Fruit fly (Drosophila melanogaster) whole organism, adult: ENCODE results near the gene CG6059.
A peak's percentile ranks its signal among the peaks of the same experiment; 100 is the strongest.

Experiments used
- CG11617 ChIP-seq: fragments of 200-800 bp; sonication (Bioruptor generic); optimal IDR thresholded peaks from 2 replicates; lab custom pipeline; 2017; ENCODE audit warnings: mild to moderate bottlenecking, missing biosample characterization, missing genetic modification reagents, missing genetic modification characterization
- CG12768 ChIP-seq: fragments of 200-800 bp; sonication (Bioruptor generic); optimal IDR thresholded peaks from 2 replicates; lab custom pipeline; 2017; ENCODE audit warnings: missing biosample characterization, missing genetic modification characterization, mild to moderate bottlenecking, moderate library complexity, missing genetic modification reagents
- CG14711 ChIP-seq: fragments of 200-800 bp; sonication (Bioruptor generic); optimal IDR thresholded peaks from 2 replicates; lab custom pipeline; 2018; ENCODE audit warnings: missing biosample characterization, mild to moderate bottlenecking, missing genetic modification characterization, moderate library complexity
- CG1620 ChIP-seq: fragments of 200-800 bp; sonication (Bioruptor generic); optimal IDR thresholded peaks from 2 replicates; lab custom pipeline; 2016; ENCODE audit warnings: missing biosample characterization, missing genetic modification characterization
- CG33017 ChIP-seq: fragments of 200-800 bp; sonication (Bioruptor generic); optimal IDR thresholded peaks from 2 replicates; lab custom pipeline; 2018; ENCODE audit warnings: missing biosample characterization, mild to moderate bottlenecking, missing genetic modification characterization, moderate library complexity
- CG5204 ChIP-seq: fragments of 200-800 bp; sonication (Bioruptor generic); optimal IDR thresholded peaks from 2 replicates; lab custom pipeline; 2016; ENCODE audit warnings: missing biosample characterization, missing genetic modification characterization
- CG7045 ChIP-seq: fragments of 200-800 bp; sonication (Bioruptor generic); optimal IDR thresholded peaks from 2 replicates; lab custom pipeline; 2017; ENCODE audit warnings: missing biosample characterization, mild to moderate bottlenecking, missing genetic modification characterization
- CG7101 ChIP-seq: fragments of 200-800 bp; sonication (Bioruptor generic); optimal IDR thresholded peaks from 2 replicates; lab custom pipeline; 2018; ENCODE audit warnings: missing biosample characterization, mild to moderate bottlenecking, missing genetic modification characterization, moderate library complexity
- Clk ChIP-seq: fragments of 200-800 bp; sonication (Bioruptor generic); optimal IDR thresholded peaks from 2 replicates; lab custom pipeline; 2017; ENCODE audit warnings: missing biosample characterization, missing genetic modification characterization
- Crg-1 ChIP-seq: fragments of 200-800 bp; sonication (Bioruptor generic); optimal IDR thresholded peaks from 2 replicates; lab custom pipeline; 2016; ENCODE audit warnings: missing biosample characterization, missing genetic modification characterization
- Hr96 ChIP-seq: fragments of 200-800 bp; sonication (Bioruptor generic); optimal IDR thresholded peaks from 2 replicates; lab custom pipeline; 2016; ENCODE audit warnings: missing biosample characterization, missing genetic modification characterization
- Mnt ChIP-seq: fragments of 200-800 bp; sonication (Bioruptor generic); optimal IDR thresholded peaks from 2 replicates; lab custom pipeline; 2016; ENCODE audit warnings: missing biosample characterization, mild to moderate bottlenecking, missing genetic modification characterization
- bab1 ChIP-seq: fragments of 200-800 bp; sonication (Bioruptor generic); optimal IDR thresholded peaks from 3 replicates; lab custom pipeline; 2019; ENCODE audit warnings: missing biosample characterization, mild to moderate bottlenecking, missing genetic modification characterization, moderate library complexity
- cic ChIP-seq: fragments of 200-800 bp; sonication (Bioruptor generic); optimal IDR thresholded peaks from 2 replicates; lab custom pipeline; 2017; ENCODE audit warnings: missing biosample characterization, mild to moderate bottlenecking, missing genetic modification characterization, moderate library complexity
- cnc ChIP-seq, 2 experiments: fragments of >200 bp; optimal IDR thresholded peaks; 2 replicates each; lab custom pipeline; 2017
- kay ChIP-seq: fragments of 200-800 bp; sonication (Bioruptor generic); peaks from one replicate; lab custom pipeline; 2016; ENCODE audit warnings: missing biosample characterization, missing genetic modification characterization, borderline replicate concordance
- ovo ChIP-seq: fragments of 200-800 bp; sonication (Bioruptor generic); optimal IDR thresholded peaks from 2 replicates; lab custom pipeline; 2016; ENCODE audit warnings: missing biosample characterization, missing genetic modification characterization
- pad ChIP-seq: fragments of 200-800 bp; sonication (Bioruptor generic); optimal IDR thresholded peaks from 3 replicates; lab custom pipeline; 2017; ENCODE audit warnings: missing biosample characterization, missing genetic modification characterization, mild to moderate bottlenecking, moderate library complexity, missing genetic modification reagents
- tj ChIP-seq: fragments of 200-800 bp; sonication (Bioruptor generic); optimal IDR thresholded peaks from 3 replicates; lab custom pipeline; 2017; ENCODE audit warnings: missing biosample characterization, mild to moderate bottlenecking, missing genetic modification characterization, moderate library complexity
- toe ChIP-seq: fragments of 200-800 bp; sonication (Bioruptor generic); optimal IDR thresholded peaks from 2 replicates; lab custom pipeline; 2016; ENCODE audit warnings: missing biosample characterization, missing genetic modification characterization

The CG6059 gene

DNA sequence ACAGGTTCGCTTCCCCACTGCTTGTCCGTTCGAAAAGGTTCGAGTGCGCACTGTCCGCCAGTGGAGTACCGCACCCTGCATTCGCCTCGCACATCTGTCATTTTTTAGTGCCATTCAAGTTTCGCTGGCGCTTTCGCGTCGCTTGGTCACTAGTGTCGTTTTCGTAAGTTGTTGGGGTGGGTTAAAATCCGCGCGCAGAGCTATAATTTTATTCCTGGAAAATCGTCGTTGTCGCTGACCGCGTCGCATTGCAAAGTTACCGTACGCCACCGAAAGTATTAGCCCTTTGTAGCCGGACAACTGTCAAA, 27.0 kb upstream of the CG6059 start, which contains the start of gene Men-b:
Men-b (plus strand) TSS at position 147 of the 308 bp plus-strand sequence.
- no peak for TF ChIP-seq Clk
- no peak for TF ChIP-seq CG33017
- no peak for TF ChIP-seq CG11617 (GFP tag; lab: Kevin White, UChicago)
- no peak for TF ChIP-seq tj
- TF ChIP-seq CG12768 (GFP tag; lab: Kevin White, UChicago): no peak
- TF ChIP-seq ovo (GFP tag; lab: Kevin White, UChicago): no peak
- TF ChIP-seq CG1620 (GFP tag; lab: Kevin White, UChicago): no peak
- TF ChIP-seq CG7045 (GFP tag; lab: Kevin White, UChicago): no peak
- TF ChIP-seq CG14711 (tag; lab: Kevin White, UChicago): no peak
- TF ChIP-seq cic (GFP tag; lab: Kevin White, UChicago): peak; percentile 28
- no peak for TF ChIP-seq Crg-1 (GFP tag; lab: Kevin White, UChicago)
- TF ChIP-seq bab1: peak; percentile 20
- no peak for TF ChIP-seq Mnt (GFP tag; lab: Kevin White, UChicago)
- TF ChIP-seq toe (GFP tag; lab: Kevin White, UChicago): no peak
- TF ChIP-seq CG7101: no peak

DNA sequence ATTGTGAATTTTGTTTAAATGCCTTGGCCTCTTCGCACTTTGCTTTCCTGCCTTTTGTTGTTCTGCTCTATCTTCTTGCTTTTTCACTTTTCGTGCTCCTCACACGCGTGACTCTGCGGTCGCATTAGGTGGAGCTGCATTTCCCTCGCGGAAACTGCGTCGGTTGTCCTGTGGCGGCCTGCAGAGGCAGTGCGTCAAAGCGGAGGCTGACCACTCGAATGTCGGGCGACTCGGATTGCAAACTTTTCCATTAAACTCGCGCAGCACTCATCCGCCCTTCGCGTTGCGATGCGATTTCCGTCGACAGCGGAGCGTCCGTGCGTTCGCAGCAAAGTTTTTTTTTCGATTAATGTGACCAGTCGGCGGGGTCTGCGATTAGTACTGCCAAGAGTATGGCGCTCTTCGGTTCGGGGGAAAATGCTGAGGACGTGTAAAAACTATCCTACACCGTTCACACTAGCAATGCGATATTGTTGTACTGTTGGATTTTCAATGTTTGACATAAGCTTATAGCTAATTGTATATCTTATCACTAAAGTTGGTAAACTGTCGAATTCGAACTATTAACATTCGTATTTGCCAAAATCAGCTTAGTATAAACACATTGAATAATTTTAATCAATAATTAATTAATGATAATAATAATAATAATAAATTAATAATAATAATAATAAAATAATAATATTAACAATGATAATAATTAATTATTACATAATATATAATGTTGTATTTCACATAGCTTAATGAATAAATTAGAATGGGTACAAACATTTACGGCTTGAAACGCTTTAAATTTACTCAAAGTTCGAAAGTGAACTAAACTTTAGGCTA, 26.4 kb upstream of the CG6059 start, which contains the start of gene CG6051:
CG6051 (minus strand) TSS at position 385 of the 831 bp plus-strand sequence.
- TF ChIP-seq kay (GFP tag; lab: Kevin White, UChicago) (no peak), CG14711 (tag; lab: Kevin White, UChicago) (no peak), CG12768 (GFP tag; lab: Kevin White, UChicago) (peak; percentile 0), cic (GFP tag; lab: Kevin White, UChicago) (no peak), CG33017 (peak; percentile 1), CG5204 (GFP tag; lab: Kevin White, UChicago) (no peak), pad (GFP tag; lab: Kevin White, UChicago) (no peak), Crg-1 (GFP tag; lab: Kevin White, UChicago) (no peak), tj (peak; percentile 43), CG7101 (no peak), Hr96 (GFP tag; lab: Kevin White, UChicago) (peak; percentile 39), bab1 (peak; percentile 62), CG7045 (GFP tag; lab: Kevin White, UChicago) (peak; percentile 17), Clk (peak; percentile 26), toe (GFP tag; lab: Kevin White, UChicago) (peak; percentile 51), CG11617 (GFP tag; lab: Kevin White, UChicago) (peak; percentile 26), CG1620 (GFP tag; lab: Kevin White, UChicago) (peak; percentile 39), cnc (optimal IDR thresholded peaks at IDR 0.05; lab: Kevin White, UChicago) (no peak), Mnt (GFP tag; lab: Kevin White, UChicago) (peak; percentile 76), ovo (GFP tag; lab: Kevin White, UChicago) (no peak)

- TF ChIP-seq CG12768 (GFP tag; lab: Kevin White, UChicago): peak; percentile 48
- TF ChIP-seq CG7045 (GFP tag; lab: Kevin White, UChicago): no peak
- no peak for TF ChIP-seq Hr96 (GFP tag; lab: Kevin White, UChicago)
- TF ChIP-seq toe (GFP tag; lab: Kevin White, UChicago): no peak
- peak; percentile 15 for TF ChIP-seq CG11617 (GFP tag; lab: Kevin White, UChicago)
- TF ChIP-seq CG7101: no peak
- TF ChIP-seq ovo (GFP tag; lab: Kevin White, UChicago): no peak
- no peak for TF ChIP-seq Clk
- TF ChIP-seq CG5204 (GFP tag; lab: Kevin White, UChicago): no peak
- no peak for TF ChIP-seq CG1620 (GFP tag; lab: Kevin White, UChicago)
- peak; percentile 4 for TF ChIP-seq pad (GFP tag; lab: Kevin White, UChicago)
- peak; percentile 55 for TF ChIP-seq Mnt (GFP tag; lab: Kevin White, UChicago)
- no peak for TF ChIP-seq CG14711 (tag; lab: Kevin White, UChicago)
- no peak for TF ChIP-seq cnc (optimal IDR thresholded peaks at IDR 0.05; lab: Kevin White, UChicago)
- TF ChIP-seq tj: peak; percentile 97
- peak; percentile 80 for TF ChIP-seq cic (GFP tag; lab: Kevin White, UChicago)
- peak; percentile 8 for TF ChIP-seq bab1
- TF ChIP-seq CG33017: peak; percentile 11
- TF ChIP-seq kay (GFP tag; lab: Kevin White, UChicago): peak; percentile 92
- peak; percentile 3 for TF ChIP-seq Crg-1 (GFP tag; lab: Kevin White, UChicago)
These were observed 25.6 kb upstream of the CG6059 start for dm6 chr3R:27149884-27150676.

DNA sequence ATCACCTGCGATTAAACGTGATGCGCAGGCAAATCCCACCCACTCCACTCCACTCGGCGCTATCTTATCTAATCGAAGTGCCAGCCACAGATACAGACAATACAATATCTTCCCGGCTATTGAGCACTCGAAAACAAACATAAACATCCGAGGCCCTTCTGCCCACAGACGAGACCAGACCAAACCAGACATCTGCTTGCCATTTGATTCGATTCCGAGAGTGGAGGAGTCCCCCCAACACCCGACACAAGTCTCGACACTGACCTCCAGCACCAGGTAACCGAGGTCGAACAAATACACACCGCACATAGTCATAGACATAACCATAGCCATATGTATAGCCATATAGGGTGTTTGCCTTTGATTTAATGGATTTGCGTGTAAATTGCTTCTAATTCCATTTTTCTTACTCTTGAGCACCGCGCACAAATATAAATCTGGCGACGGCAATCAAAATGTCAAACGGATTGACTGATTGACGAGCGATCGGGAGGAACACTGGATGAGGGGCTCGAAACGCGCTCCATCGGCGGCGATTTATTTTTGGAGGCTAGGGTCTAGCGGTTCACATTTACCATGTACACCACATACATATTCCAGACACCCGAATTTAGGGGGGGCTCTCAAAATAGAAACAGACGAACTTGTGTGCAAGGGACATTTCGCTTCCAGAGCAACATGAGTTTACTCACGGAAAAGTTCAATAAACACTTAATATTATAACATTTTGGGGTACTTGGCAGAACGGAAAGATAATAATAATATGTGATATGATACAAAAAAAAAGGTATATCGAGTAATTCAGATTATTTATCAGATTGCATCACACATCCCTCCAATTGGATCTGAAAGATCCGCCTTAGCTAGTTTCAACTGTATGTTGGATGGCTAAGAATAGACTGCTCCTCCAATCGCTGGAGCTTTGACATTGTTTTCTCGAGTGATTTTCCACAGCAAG, 24.6 kb upstream of the CG6059 start:
- no peak for TF ChIP-seq CG12768 (GFP tag; lab: Kevin White, UChicago)
- no peak for TF ChIP-seq pad (GFP tag; lab: Kevin White, UChicago)
- peak; percentile 40 for TF ChIP-seq CG7045 (GFP tag; lab: Kevin White, UChicago)
- no peak for TF ChIP-seq ovo (GFP tag; lab: Kevin White, UChicago)
- TF ChIP-seq CG7101: peak; percentile 12
- TF ChIP-seq Clk: no peak
- no peak for TF ChIP-seq Mnt (GFP tag; lab: Kevin White, UChicago)
- TF ChIP-seq tj: no peak
- no peak for TF ChIP-seq CG33017
- peak; percentile 51 for TF ChIP-seq cic (GFP tag; lab: Kevin White, UChicago)
- no peak for TF ChIP-seq CG14711 (tag; lab: Kevin White, UChicago)
- TF ChIP-seq CG5204 (GFP tag; lab: Kevin White, UChicago): no peak
- TF ChIP-seq CG11617 (GFP tag; lab: Kevin White, UChicago): no peak
- TF ChIP-seq toe (GFP tag; lab: Kevin White, UChicago): no peak
